Fruit fly (Drosophila melanogaster): Measurements from ENCODE around the gene PolD1.
A peak's percentile ranks its signal among the peaks of the same experiment; 100 is the strongest.

PolD1 gene

DNA sequence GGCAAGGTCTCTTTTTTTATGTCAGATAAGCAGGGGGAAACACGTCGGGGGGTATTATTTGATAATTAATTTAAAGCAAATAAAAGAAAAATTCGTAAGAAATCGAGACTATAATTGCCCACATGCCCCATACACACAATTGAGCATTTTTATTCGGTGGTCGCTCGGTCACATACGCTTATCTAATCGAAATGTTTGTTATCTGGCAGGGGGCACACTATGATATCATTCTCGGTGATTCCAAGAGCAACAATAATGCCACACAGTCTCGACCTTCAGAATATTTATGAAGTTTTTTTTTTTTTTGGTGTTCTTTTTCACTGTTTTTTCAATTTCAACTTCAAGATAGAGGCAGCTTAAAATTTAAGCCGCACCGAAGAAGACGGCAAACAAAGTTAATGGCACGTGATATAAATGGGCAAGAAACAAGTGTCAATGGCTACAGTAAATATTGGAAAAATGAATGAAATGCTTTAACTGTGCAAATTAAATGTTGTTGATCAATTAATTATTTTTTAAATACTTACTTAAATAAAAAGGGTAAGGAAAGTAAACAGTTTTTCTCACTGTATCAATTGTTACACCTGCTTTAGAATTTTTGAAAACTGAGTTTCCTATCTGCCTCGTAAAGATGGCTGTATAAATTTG lies 11.9 kb upstream of the PolD1 start (continued):
- no peak for TF ChIP-seq B-H2 (GFP tag; optimal IDR thresholded peaks at IDR 0.05)
- peak; percentile 28 for TF ChIP-seq CG12219 (GFP tag; optimal IDR thresholded peaks at IDR 0.05)
- TF ChIP-seq CG18599 (GFP tag; optimal IDR thresholded peaks at IDR 0.05) = peak; percentile 47
- no peak for TF ChIP-seq Hr39 (optimal IDR thresholded peaks at IDR 0.05)
- TF ChIP-seq bowl (GFP tag; IDR thresholded peaks at IDR 0.05) = no peak

DNA sequence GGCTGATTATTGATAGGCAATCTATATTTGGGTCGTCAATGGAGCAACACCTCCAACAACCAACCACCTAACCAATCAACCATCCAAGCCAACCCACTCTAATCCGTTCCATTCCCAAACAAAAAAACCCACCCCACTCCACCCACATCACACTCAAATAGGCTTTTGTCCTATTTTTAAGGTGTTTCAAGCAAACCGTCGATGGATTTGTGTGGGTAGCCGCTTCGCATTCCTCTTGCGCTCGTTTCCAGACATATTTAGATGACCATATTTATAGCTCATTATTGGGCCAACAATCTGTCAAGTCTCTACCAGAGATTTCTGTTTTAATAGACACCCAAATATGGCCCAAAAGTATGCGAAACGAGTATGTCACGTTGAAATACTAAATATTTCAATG lies 10.6 kb upstream of the PolD1 start:
- TF ChIP-seq pho (GFP tag; optimal IDR thresholded peaks at IDR 0.05) (no peak), sd (tag; optimal IDR thresholded peaks at IDR 0.05) (peak; percentile 84), sr (GFP tag; IDR thresholded peaks at IDR 0.05) (peak; percentile 93), HLH54F (GFP tag; optimal IDR thresholded peaks at IDR 0.05) (no peak), Hr39 (optimal IDR thresholded peaks at IDR 0.05) (no peak), B-H1 (GFP tag; IDR thresholded peaks at IDR 0.05) (no peak), CG12769 (tag; optimal IDR thresholded peaks at IDR 0.05) (peak; percentile 55), CG3065 (GFP tag; optimal IDR thresholded peaks at IDR 0.05) (no peak), NC2β (GFP tag; optimal IDR thresholded peaks at IDR 0.05) (no peak), CG8281 (tag; optimal IDR thresholded peaks at IDR 0.05) (peak; percentile 7)

dm6 chr3L:15996019-15996418 lies 8.4 kb upstream of the PolD1 start:
- no peak for TF ChIP-seq CG4707 (GFP tag; optimal IDR thresholded peaks at IDR 0.05)
- no peak for TF ChIP-seq inv (GFP tag; IDR thresholded peaks at IDR 0.05; ENCODE audit: partially characterized antibody)
- TF ChIP-seq jumu (GFP tag; optimal IDR thresholded peaks at IDR 0.05) = no peak
- TF ChIP-seq zfh1 (GFP tag; IDR thresholded peaks at IDR 0.05) = no peak
- no peak for TF ChIP-seq her (GFP tag; optimal IDR thresholded peaks at IDR 0.05)
- TF ChIP-seq HLHmδ (GFP tag; optimal IDR thresholded peaks at IDR 0.05) = no peak
- TF ChIP-seq sr (GFP tag; IDR thresholded peaks at IDR 0.05) = peak; percentile 74; the same call in 2 of the 3 replicates
- no peak for TF ChIP-seq CG7556 (GFP tag; optimal IDR thresholded peaks at IDR 0.05)
- TF ChIP-seq CG2875 (GFP tag; optimal IDR thresholded peaks at IDR 0.05) = no peak
- no peak for TF ChIP-seq CG12299 (tag; optimal IDR thresholded peaks at IDR 0.05)
- no peak for TF ChIP-seq CG33557 (GFP tag; optimal IDR thresholded peaks at IDR 0.05)
- TF ChIP-seq CG14860 (GFP tag; IDR thresholded peaks at IDR 0.05; ENCODE audit: partially characterized antibody) = no peak
- TF ChIP-seq fd102C (GFP tag; optimal IDR thresholded peaks at IDR 0.05) = no peak
- TF ChIP-seq lab (GFP tag; optimal IDR thresholded peaks at IDR 0.05) = no peak
- TF ChIP-seq sd (tag; optimal IDR thresholded peaks at IDR 0.05) = peak; percentile 96
- TF ChIP-seq Dad (GFP tag; optimal IDR thresholded peaks at IDR 0.05) = no peak
- no peak for TF ChIP-seq CG32767 (GFP tag; IDR thresholded peaks at IDR 0.05)

DNA sequence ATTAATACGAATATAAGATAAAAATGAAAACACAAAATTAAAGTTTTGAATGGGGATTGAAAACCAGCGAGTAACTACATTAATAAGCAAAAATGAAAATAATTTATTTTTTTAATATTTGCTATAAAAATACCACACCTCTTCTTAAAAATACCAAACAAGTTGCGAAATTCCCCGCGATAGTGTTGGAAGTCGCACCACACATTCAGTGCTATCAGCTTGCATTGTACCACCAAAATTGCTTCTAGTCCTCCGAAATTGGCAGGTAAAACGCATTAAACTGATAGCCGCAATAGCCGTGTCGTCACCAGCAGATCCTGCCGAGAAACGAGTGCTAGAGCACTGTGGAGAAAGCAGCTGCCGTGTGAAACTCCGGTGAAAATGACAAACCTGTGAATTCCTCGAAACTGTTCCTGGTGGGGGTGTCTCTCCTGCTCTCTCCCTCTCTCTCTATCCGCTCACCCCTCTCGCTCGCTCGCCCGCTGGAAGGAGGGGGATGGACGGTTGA lies 478 bp upstream of the PolD1 start, which contains the start of gene Hip14:
Gene Hip14, plus strand, starts transcription at position 198 of the 508 bp plus-strand sequence.
- TF ChIP-seq CG7928 (GFP tag; optimal IDR thresholded peaks at IDR 0.05) = no peak
- TF ChIP-seq zf30C (GFP tag; optimal IDR thresholded peaks at IDR 0.05) = no peak
- TF ChIP-seq sob (GFP tag; IDR thresholded peaks at IDR 0.05) = peak; percentile 28; the same call in 1 of the 2 replicates
- TF ChIP-seq Nf-YB (GFP tag; optimal IDR thresholded peaks at IDR 0.05) = no peak
- TF ChIP-seq Drgx (GFP tag; IDR thresholded peaks at IDR 0.05) = no peak
- no peak for TF ChIP-seq Hr78 (GFP tag; optimal IDR thresholded peaks at IDR 0.05)
- peak; percentile 15 for TF ChIP-seq chn (GFP tag; optimal IDR thresholded peaks at IDR 0.05)
- no peak for TF ChIP-seq chif (GFP tag; optimal IDR thresholded peaks at IDR 0.05)
- TF ChIP-seq CG4707 (GFP tag; optimal IDR thresholded peaks at IDR 0.05) = no peak
- TF ChIP-seq Mad (GFP tag; optimal IDR thresholded peaks at IDR 0.05) = no peak
- TF ChIP-seq CG12391 (tag; optimal IDR thresholded peaks at IDR 0.05) = peak; percentile 52
- peak; percentile 57 for TF ChIP-seq nom (GFP tag; optimal IDR thresholded peaks at IDR 0.05)
- TF ChIP-seq Doc2 (GFP tag; IDR thresholded peaks at IDR 0.05) = no peak
- no peak for TF ChIP-seq CkIIα-i1 (GFP tag; IDR thresholded peaks at IDR 0.05)
- TF ChIP-seq NC2α (GFP tag; optimal IDR thresholded peaks at IDR 0.05) = no peak
- no peak for TF ChIP-seq h (optimal IDR thresholded peaks at IDR 0.05)
- no peak for TF ChIP-seq CG1602 (GFP tag; optimal IDR thresholded peaks at IDR 0.05)
- TF ChIP-seq org-1 (GFP tag; optimal IDR thresholded peaks at IDR 0.05) = peak; percentile 17
- TF ChIP-seq CG12299 (tag; optimal IDR thresholded peaks at IDR 0.05) = no peak
